Worm (Caenorhabditis elegans): ENCODE data around the gene ZK512.7.
A peak's percentile ranks its signal among the peaks of the same experiment; 100 is the strongest.

Gene ZK512.7

DNA sequence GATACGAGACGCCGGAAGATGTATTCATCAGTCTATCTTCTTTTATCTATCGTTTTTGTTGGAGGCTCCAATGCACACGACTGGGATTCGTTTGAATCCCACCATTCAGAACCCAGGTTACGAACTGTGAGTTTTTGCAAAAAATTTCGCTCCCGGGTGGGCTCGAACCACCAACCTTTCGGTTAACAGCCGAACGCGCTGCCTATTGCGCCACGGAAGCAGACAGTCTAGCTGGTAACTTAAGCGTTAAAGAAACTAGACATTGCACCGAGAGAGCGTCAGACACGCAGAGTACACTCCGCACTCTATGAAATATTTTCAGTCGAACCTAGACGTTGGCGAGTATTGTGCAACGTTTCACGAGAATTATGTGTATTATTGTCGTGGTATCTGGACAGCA, 34.4 kb downstream of the ZK512.7 start:
- peak; percentile 71 for TF ChIP-seq sem-2 (GFP tag; optimal IDR thresholded peaks at IDR 0.05)
- peak; percentile 20 for TF ChIP-seq unc-120 (tag; optimal IDR thresholded peaks at IDR 0.05; ENCODE audit: poor library complexity, severe bottlenecking)
- peak; percentile 74 for TF ChIP-seq M03D4.4 (tag; optimal IDR thresholded peaks at IDR 0.05)
- no peak for TF ChIP-seq blmp-1 (tag; optimal IDR thresholded peaks at IDR 0.05)
- TF ChIP-seq nhr-2 (tag; optimal IDR thresholded peaks at IDR 0.05) = no peak
- TF ChIP-seq cnd-1 (tag; optimal IDR thresholded peaks at IDR 0.05) = peak; percentile 79
- peak; percentile 18 for TF ChIP-seq ceh-43 (GFP tag; optimal IDR thresholded peaks at IDR 0.05)
- TF ChIP-seq unc-39 (tag; optimal IDR thresholded peaks at IDR 0.05) = no peak
- no peak for TF ChIP-seq ztf-11 (tag; optimal IDR thresholded peaks at IDR 0.05)
- peak; percentile 20 for TF ChIP-seq ceh-83 (GFP tag; optimal IDR thresholded peaks at IDR 0.05)
- TF ChIP-seq drap-1 (GFP tag; optimal IDR thresholded peaks at IDR 0.05) = peak; percentile 69
- TF ChIP-seq ham-2 (GFP tag; optimal IDR thresholded peaks at IDR 0.05) = peak; percentile 41
- no peak for TF ChIP-seq hlh-1 (tag; optimal IDR thresholded peaks at IDR 0.05)
- TF ChIP-seq tbx-8 (GFP tag; optimal IDR thresholded peaks at IDR 0.05) = peak; percentile 58
- TF ChIP-seq flh-1 (GFP tag; optimal IDR thresholded peaks at IDR 0.05) = peak; percentile 6

DNA sequence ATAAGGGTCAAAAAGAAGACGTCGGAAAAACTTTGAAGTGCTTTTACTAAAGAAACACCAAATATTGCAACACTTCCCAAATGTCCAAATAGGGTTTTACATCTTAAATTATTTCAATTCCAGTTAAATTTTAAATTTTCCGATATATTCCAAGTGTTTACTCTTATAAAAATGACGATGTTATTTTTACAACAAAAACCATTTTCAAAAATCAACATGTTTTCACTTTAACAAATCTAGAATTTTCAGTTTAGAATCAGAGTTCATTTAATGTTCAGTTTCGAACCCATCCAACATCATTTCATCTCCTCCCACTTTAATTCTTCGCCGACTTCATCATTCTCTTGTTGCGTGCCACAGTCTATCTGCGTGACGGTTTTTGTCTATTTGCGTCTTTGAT, 34.9 kb downstream of the ZK512.7 start, which contains the start of gene dos-1:
dos-1 (plus strand) TSS at position 301 of the 400 bp plus-strand sequence.
- no peak for TF ChIP-seq nhr-76 (tag; optimal IDR thresholded peaks at IDR 0.05)
- TF ChIP-seq mab-5 (tag; optimal IDR thresholded peaks at IDR 0.05) = no peak
- no peak for TF ChIP-seq pha-4 (tag; optimal IDR thresholded peaks at IDR 0.05)
- no peak for TF ChIP-seq elt-1 (tag; optimal IDR thresholded peaks at IDR 0.05; ENCODE audit: borderline replicate concordance, insufficient read depth)
- TF ChIP-seq mls-2 (tag; optimal IDR thresholded peaks at IDR 0.05) = no peak
- TF ChIP-seq tbx-8 (GFP tag; optimal IDR thresholded peaks at IDR 0.05) = no peak
- no peak for TF ChIP-seq hlh-1 (tag; optimal IDR thresholded peaks at IDR 0.05)
- no peak for TF ChIP-seq nhr-12 (tag; optimal IDR thresholded peaks at IDR 0.05)
- TF ChIP-seq ceh-83 (GFP tag; optimal IDR thresholded peaks at IDR 0.05) = no peak
- TF ChIP-seq blmp-1 (tag; optimal IDR thresholded peaks at IDR 0.05) = no peak
- TF ChIP-seq nhr-2 (tag; optimal IDR thresholded peaks at IDR 0.05) = no peak
- no peak for TF ChIP-seq elt-3 (tag; optimal IDR thresholded peaks at IDR 0.05)
- TF ChIP-seq lin-32 (GFP tag; optimal IDR thresholded peaks at IDR 0.05) = no peak
- TF ChIP-seq ces-1 (GFP tag; optimal IDR thresholded peaks at IDR 0.05) = no peak
- no peak for TF ChIP-seq zip-8 (tag; optimal IDR thresholded peaks at IDR 0.05)
- TF ChIP-seq bed-3 (GFP tag; optimal IDR thresholded peaks at IDR 0.05) = no peak

DNA sequence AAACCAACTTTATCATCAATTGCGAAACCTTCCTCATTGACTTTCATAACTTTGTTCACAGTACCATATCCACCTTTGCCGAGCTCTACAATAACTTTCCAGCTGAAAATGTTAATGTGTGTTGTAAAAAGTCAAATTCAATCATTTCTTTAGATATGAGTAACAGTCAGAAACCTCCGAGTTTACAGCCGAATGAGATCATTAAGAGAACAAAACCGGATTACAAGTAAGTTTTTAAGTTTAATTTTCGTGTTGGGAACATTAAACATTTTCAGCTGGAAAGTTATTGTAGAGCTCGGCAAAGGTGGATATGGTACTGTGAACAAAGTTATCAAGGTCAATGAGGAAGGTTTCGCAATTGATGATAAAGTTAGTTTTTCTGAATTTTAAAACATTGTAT, 37.3 kb downstream of the ZK512.7 start, which contains the start of gene ZK507.1:
ZK507.1 (minus strand) TSS at position 101 of the 400 bp plus-strand sequence.
- TF ChIP-seq lin-32 (GFP tag; optimal IDR thresholded peaks at IDR 0.05) = no peak
- TF ChIP-seq unc-39 (tag; optimal IDR thresholded peaks at IDR 0.05) = no peak
- no peak for TF ChIP-seq lsy-2 (tag; optimal IDR thresholded peaks at IDR 0.05)
- TF ChIP-seq ceh-39 (tag; optimal IDR thresholded peaks at IDR 0.05) = no peak
- TF ChIP-seq blmp-1 (tag; optimal IDR thresholded peaks at IDR 0.05) = no peak
- TF ChIP-seq unc-62 (GFP tag; optimal IDR thresholded peaks at IDR 0.05) = no peak
- TF ChIP-seq cnd-1 (tag; optimal IDR thresholded peaks at IDR 0.05) = no peak
- TF ChIP-seq lin-13 (tag; optimal IDR thresholded peaks at IDR 0.05) = no peak
- no peak for TF ChIP-seq sptf-1 (tag; optimal IDR thresholded peaks at IDR 0.05)
- no peak for TF ChIP-seq nhr-28 (tag; optimal IDR thresholded peaks at IDR 0.05)
- TF ChIP-seq nhr-76 (tag; optimal IDR thresholded peaks at IDR 0.05) = no peak
- no peak for TF ChIP-seq flh-1 (GFP tag; optimal IDR thresholded peaks at IDR 0.05)
- TF ChIP-seq unc-120 (tag; optimal IDR thresholded peaks at IDR 0.05; ENCODE audit: poor library complexity, severe bottlenecking) = no peak
- TF ChIP-seq snpc-4 (tag; optimal IDR thresholded peaks at IDR 0.05) = no peak
- TF ChIP-seq nhr-2 (tag; optimal IDR thresholded peaks at IDR 0.05) = no peak
- no peak for TF ChIP-seq mep-1 (tag; optimal IDR thresholded peaks at IDR 0.05)
- TF ChIP-seq bed-3 (GFP tag; optimal IDR thresholded peaks at IDR 0.05) = no peak
